Fruit fly (Drosophila melanogaster): ENCODE results near the gene Idgf2.

Gene Idgf2

dm6 chr2L:16487571-16488276 lies 40.6 kb downstream of the Idgf2 start, which contains the start of gene Nepl8 (continued):
- TF ChIP-seq jumu (GFP tag; optimal IDR thresholded peaks at IDR 0.05): no peak
- TF ChIP-seq p53 (GFP tag; optimal IDR thresholded peaks at IDR 0.05): peak; percentile 75
- peak; percentile 59; the same call in 1 of the 2 replicates for TF ChIP-seq Bgb (GFP tag; IDR thresholded peaks at IDR 0.05; ENCODE audit: partially characterized antibody)
- TF ChIP-seq Bteb2 (GFP tag; optimal IDR thresholded peaks at IDR 0.05): peak; percentile 8
- peak; percentile 41 for TF ChIP-seq CG3847 (GFP tag; IDR thresholded peaks at IDR 0.05)
- peak; percentile 73 for TF ChIP-seq Jarid2 (GFP tag; optimal IDR thresholded peaks at IDR 0.05)
- peak; percentile 38; the same call in 1 of the 2 replicates for TF ChIP-seq sisA (GFP tag; IDR thresholded peaks at IDR 0.05)
- peak in 1 of 3 experiments; percentile 39 for TF ChIP-seq Stat92E (GFP tag; optimal IDR thresholded peaks at IDR 0.05)
- TF ChIP-seq CG12391 (tag; optimal IDR thresholded peaks at IDR 0.05): peak; percentile 47
- TF ChIP-seq CG4707 (GFP tag; optimal IDR thresholded peaks at IDR 0.05): peak; percentile 82
- peak; percentile 40; the same call in 1 of the 2 replicates for TF ChIP-seq amos (GFP tag; IDR thresholded peaks at IDR 0.05; ENCODE audit: partially characterized antibody)
- peak; percentile 0 for TF ChIP-seq repo (GFP tag; optimal IDR thresholded peaks at IDR 0.05)
- TF ChIP-seq slp2 (GFP tag; optimal IDR thresholded peaks at IDR 0.05): peak; percentile 23
- peak; percentile 22 for TF ChIP-seq luna (GFP tag; optimal IDR thresholded peaks at IDR 0.05)
- no peak for TF ChIP-seq nerfin-1 (tag; optimal IDR thresholded peaks at IDR 0.05)
- TF ChIP-seq Dref (GFP tag; IDR thresholded peaks at IDR 0.05): peak; percentile 48
- TF ChIP-seq CG42726 (GFP tag; IDR thresholded peaks at IDR 0.05; ENCODE audit: partially characterized antibody): peak; percentile 87
- peak; percentile 83 for TF ChIP-seq HmgZ (tag; optimal IDR thresholded peaks at IDR 0.05)
- peak in 1 of 2 experiments; percentile 13 for TF ChIP-seq eve (GFP tag; optimal IDR thresholded peaks at IDR 0.05)
- no peak for TF ChIP-seq Lim3 (GFP tag; IDR thresholded peaks at IDR 0.05)
- peak; percentile 12 for TF ChIP-seq gsb-n (tag; optimal IDR thresholded peaks at IDR 0.05)
- TF ChIP-seq lilli (GFP tag; optimal IDR thresholded peaks at IDR 0.05): peak; percentile 0
- peak; percentile 6 for TF ChIP-seq unpg (GFP tag; optimal IDR thresholded peaks at IDR 0.05)
- 0 out of 2 replicates have a peak, but pooled peaks have one; percentile 5 for TF ChIP-seq Ptx1 (GFP tag; IDR thresholded peaks at IDR 0.05)
- no peak for TF ChIP-seq CG14860 (GFP tag; IDR thresholded peaks at IDR 0.05; ENCODE audit: partially characterized antibody)
- TF ChIP-seq CG15514 (GFP tag; optimal IDR thresholded peaks at IDR 0.05): peak; percentile 80
- TF ChIP-seq E2f2 (GFP tag; IDR thresholded peaks at IDR 0.05): peak; percentile 100
- TF ChIP-seq ewg (GFP tag; optimal IDR thresholded peaks at IDR 0.05): peak; percentile 29
- TF ChIP-seq fd102C (GFP tag; optimal IDR thresholded peaks at IDR 0.05): peak; percentile 5
- peak; percentile 36; the same call in 2 of the 3 replicates for TF ChIP-seq CG16813 (GFP tag; IDR thresholded peaks at IDR 0.05; ENCODE audit: partially characterized antibody)
- TF ChIP-seq Gug (GFP tag; IDR thresholded peaks at IDR 0.05): peak; percentile 24; the same call in 1 of the 4 replicates
- TF ChIP-seq zen (tag; optimal IDR thresholded peaks at IDR 0.05): peak; percentile 37
- TF ChIP-seq aop (GFP tag; IDR thresholded peaks at IDR 0.05): no peak
- peak; percentile 63 for TF ChIP-seq CG33213 (GFP tag; optimal IDR thresholded peaks at IDR 0.05)
- peak; percentile 56 for TF ChIP-seq CG17829 (tag; optimal IDR thresholded peaks at IDR 0.05)
- TF ChIP-seq Dek (tag; optimal IDR thresholded peaks at IDR 0.05): peak; percentile 75
- TF ChIP-seq zfh2 (GFP tag; optimal IDR thresholded peaks at IDR 0.05): peak; percentile 37
- no peak for TF ChIP-seq Meics (GFP tag; optimal IDR thresholded peaks at IDR 0.05)
- peak; percentile 54 for TF ChIP-seq CG2712 (tag; optimal IDR thresholded peaks at IDR 0.05)
- TF ChIP-seq CG4404 (GFP tag; IDR thresholded peaks at IDR 0.05): no peak
- TF ChIP-seq CG1024 (GFP tag; IDR thresholded peaks at IDR 0.05): 0 out of 2 replicates have a peak, but pooled peaks have one; percentile 29
- TF ChIP-seq CG1647 (GFP tag; optimal IDR thresholded peaks at IDR 0.05): peak; percentile 7
- peak; percentile 19 for TF ChIP-seq Deaf1 (tag; optimal IDR thresholded peaks at IDR 0.05)

Measured in whole organism, embryonic.